Fruit fly (Drosophila melanogaster) whole organism, wandering third instar larva: ENCODE data around the gene kuk.
A peak's percentile ranks its signal among the peaks of the same experiment; 100 is the strongest.

Experiments used
- Abd-B ChIP-seq: fragments of >200 bp; optimal IDR thresholded peaks from 2 replicates; lab custom pipeline; 2017; ENCODE audit warnings: missing biosample characterization, missing genetic modification characterization
- CG9705 ChIP-seq: fragments of 200-800 bp; sonication (Bioruptor generic); optimal IDR thresholded peaks from 2 replicates; lab custom pipeline; 2018; ENCODE audit warnings: missing biosample characterization, mild to moderate bottlenecking, missing genetic modification characterization
- Hnf4 ChIP-seq: fragments of 200-800 bp; sonication (Bioruptor generic); optimal IDR thresholded peaks from 2 replicates; lab custom pipeline; 2016; ENCODE audit warnings: missing biosample characterization, mild to moderate bottlenecking, missing genetic modification characterization
- dl ChIP-seq, 2 experiments: fragments of 175-275, 200-275 bp in 1 of 2; fragments of 200-275 bp in 1 of 2; sonication (Bioruptor generic); optimal IDR thresholded peaks; lab custom pipeline; 2018; ENCODE audit warnings: mild to moderate bottlenecking in 2 of 2, missing biosample characterization in 2 of 2, missing genetic modification characterization in 2 of 2, moderate library complexity in 2 of 2; ENCODE audit not compliant: partially characterized antibody in 2 of 2, insufficient read depth in 1 of 2
- ey ChIP-seq: fragments of 200-800 bp; sonication (Bioruptor generic); optimal IDR thresholded peaks from 2 replicates; lab custom pipeline; 2016; ENCODE audit warnings: missing biosample characterization, missing genetic modification characterization
- lola ChIP-seq: fragments of >200 bp; optimal IDR thresholded peaks from 2 replicates; lab custom pipeline; 2017; ENCODE audit warnings: missing biosample characterization, missing genetic modification characterization

DNA sequence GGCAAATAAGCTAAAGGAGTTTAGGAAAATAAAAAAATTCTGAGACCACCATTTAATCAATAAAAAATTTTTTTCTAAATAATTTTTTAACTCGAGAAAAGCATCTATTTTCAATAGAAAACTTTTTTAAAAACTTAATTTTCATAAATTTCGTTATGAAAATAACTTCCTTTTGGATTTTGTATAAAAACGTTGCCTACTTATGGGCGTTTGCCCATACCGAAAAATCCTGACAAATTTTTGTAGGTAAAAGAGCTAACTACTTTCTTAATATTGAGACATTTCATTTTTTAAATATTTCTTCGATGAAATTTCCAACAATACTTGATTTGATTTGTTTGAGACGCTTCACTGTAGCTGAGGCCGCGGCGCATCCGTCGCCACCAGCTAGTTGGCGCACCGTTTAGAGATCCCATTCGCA lies 19.8 kb upstream of the kuk start:
- no peak for TF ChIP-seq Hnf4 (GFP tag; lab: Kevin White, UChicago)
- TF ChIP-seq Abd-B: no peak
- peak; percentile 31 for TF ChIP-seq ey (GFP tag; lab: Kevin White, UChicago)
- no peak for TF ChIP-seq CG9705 (GFP tag; lab: Kevin White, UChicago)
- no peak for TF ChIP-seq lola (GFP tag; lab: Kevin White, UChicago)
- TF ChIP-seq dl (GFP tag; optimal IDR thresholded peaks at IDR 0.05; lab: Kevin White, UChicago; ENCODE audit: insufficient read depth in 1 of 2, partially characterized antibody in 2 of 2): no peak
